Fruit fly (Drosophila melanogaster) whole organism, prepupa: ENCODE data around the gene Ubi-p5E.

Experiments
- CG10631 ChIP-seq: fragments of 200-800 bp; sonication (Bioruptor generic); optimal IDR thresholded peaks from 2 replicates; lab custom pipeline; 2016; ENCODE audit warnings: missing biosample characterization, missing genetic modification characterization
- CG10669 ChIP-seq: fragments of 200-800 bp; sonication (Bioruptor generic); optimal IDR thresholded peaks from 3 replicates; lab custom pipeline; 2018; ENCODE audit warnings: missing biosample characterization, mild to moderate bottlenecking, missing genetic modification characterization, moderate library complexity
- CG11294 ChIP-seq: fragments of 200-800 bp; sonication (Bioruptor generic); IDR thresholded peaks from 2 replicates; pipeline ENCODE4 v1.3.6; 2022; ENCODE audit warnings: missing biosample characterization, missing genetic modification characterization
- CG11762 ChIP-seq: fragments of 200-800 bp; sonication (Bioruptor generic); optimal IDR thresholded peaks from 3 replicates; lab custom pipeline; 2016; ENCODE audit warnings: missing biosample characterization, missing genetic modification characterization; ENCODE audit not compliant: insufficient read depth
- CG11902 ChIP-seq: fragments of 200-800 bp; sonication (Bioruptor generic); optimal IDR thresholded peaks from 3 replicates; lab custom pipeline; 2016; ENCODE audit warnings: missing biosample characterization, missing genetic modification characterization
- CG15336 ChIP-seq: fragments of 200-800 bp; sonication (Bioruptor generic); IDR thresholded peaks from 2 replicates; pipeline ENCODE4 v1.3.6; 2022; ENCODE audit warnings: missing biosample characterization, missing genetic modification characterization
- CG1621 ChIP-seq: fragments of 200-800 bp; sonication (Bioruptor generic); optimal IDR thresholded peaks from 3 replicates; lab custom pipeline; 2018; ENCODE audit warnings: missing biosample characterization, mild to moderate bottlenecking, missing genetic modification characterization
- CG3032 ChIP-seq: fragments of 200-800 bp; optimal IDR thresholded peaks from 2 replicates; lab custom pipeline; 2019; ENCODE audit warnings: missing biosample characterization, mild to moderate bottlenecking, missing genetic modification characterization, moderate library complexity
- CG32006 ChIP-seq: fragments of 200-800 bp; sonication (Bioruptor generic); optimal IDR thresholded peaks from 3 replicates; lab custom pipeline; 2017; ENCODE audit warnings: missing biosample characterization, mild to moderate bottlenecking, missing genetic modification characterization
- CG3919 ChIP-seq: fragments of 200-800 bp; sonication (Bioruptor generic); optimal IDR thresholded peaks from 3 replicates; lab custom pipeline; 2016; ENCODE audit warnings: missing biosample characterization, missing genetic modification characterization
- CG4318 ChIP-seq: fragments of 200-800 bp; sonication (Bioruptor generic); optimal IDR thresholded peaks from 3 replicates; lab custom pipeline; 2017; ENCODE audit warnings: missing biosample characterization, mild to moderate bottlenecking, missing genetic modification characterization
- CG6163 ChIP-seq: fragments of 200-800 bp; sonication (Bioruptor generic); IDR thresholded peaks from 3 replicates; pipeline ENCODE4 v1.3.6; 2022; ENCODE audit warnings: missing biosample characterization, missing genetic modification characterization
- CG6276 ChIP-seq: fragments of 200-800 bp; sonication (Bioruptor generic); optimal IDR thresholded peaks from 2 replicates; lab custom pipeline; 2017; ENCODE audit warnings: missing biosample characterization, mild to moderate bottlenecking, missing genetic modification characterization
- CG6808 ChIP-seq: fragments of 200-800 bp; sonication (Bioruptor generic); optimal IDR thresholded peaks from 3 replicates; lab custom pipeline; 2017; ENCODE audit warnings: missing biosample characterization, missing genetic modification characterization, mild to moderate bottlenecking, moderate library complexity, missing genetic modification reagents
- CG6854 ChIP-seq: fragments of 200-800 bp; sonication (Bioruptor generic); optimal IDR thresholded peaks from 2 replicates; lab custom pipeline; 2017; ENCODE audit warnings: missing biosample characterization, mild to moderate bottlenecking, missing genetic modification characterization
- CG7368 ChIP-seq: fragments of 200-800 bp; sonication (Bioruptor generic); optimal IDR thresholded peaks from 3 replicates; lab custom pipeline; 2016; ENCODE audit warnings: missing biosample characterization, missing genetic modification characterization
- CG8119 ChIP-seq: fragments of 200-800 bp; sonication (Bioruptor generic); IDR thresholded peaks from 3 replicates; pipeline ENCODE4 v1.3.6; 2022; ENCODE audit warnings: missing biosample characterization, missing genetic modification characterization
- CG8632 ChIP-seq: fragments of 200-800 bp; sonication (Bioruptor generic); optimal IDR thresholded peaks from 3 replicates; lab custom pipeline; 2016; ENCODE audit warnings: missing biosample characterization, missing genetic modification characterization
- CG9139 ChIP-seq: fragments of 200-800 bp; sonication (Bioruptor generic); optimal IDR thresholded peaks from 3 replicates; lab custom pipeline; 2017; ENCODE audit warnings: missing biosample characterization, mild to moderate bottlenecking, missing genetic modification characterization
- Eip75B ChIP-seq: fragments of 200-800 bp; sonication (Bioruptor generic); optimal IDR thresholded peaks from 3 replicates; lab custom pipeline; 2016; ENCODE audit warnings: missing biosample characterization, missing genetic modification characterization
- Eip78C ChIP-seq: fragments of 200-800 bp; sonication (Bioruptor generic); peaks from one replicate; lab custom pipeline; 2016; ENCODE audit warnings: missing biosample characterization, missing genetic modification characterization
- Ets21C ChIP-seq: fragments of 200-800 bp; sonication (Bioruptor generic); optimal IDR thresholded peaks from 3 replicates; lab custom pipeline; 2016; ENCODE audit warnings: missing biosample characterization, missing genetic modification characterization
- Ets96B ChIP-seq: fragments of 200-800 bp; optimal IDR thresholded peaks from 2 replicates; lab custom pipeline; 2019; ENCODE audit warnings: missing biosample characterization, mild to moderate bottlenecking, missing genetic modification characterization, moderate library complexity
- Gug ChIP-seq: fragments of 200-800 bp; sonication (Bioruptor generic); IDR thresholded peaks from 2 replicates; pipeline ENCODE4 v1.3.6; 2022; ENCODE audit warnings: missing biosample characterization, missing genetic modification characterization
- Hr38 ChIP-seq: sonication (Bioruptor generic); optimal IDR thresholded peaks from 2 replicates; lab custom pipeline; 2016; ENCODE audit warnings: missing biosample characterization, missing genetic modification characterization
- Hr39 ChIP-seq: fragments of 200-800 bp; sonication (Bioruptor generic); optimal IDR thresholded peaks from 2 replicates; lab custom pipeline; 2016; ENCODE audit warnings: missing biosample characterization, missing genetic modification characterization
- Hr4 ChIP-seq: fragments of 200-800 bp; sonication (Bioruptor generic); optimal IDR thresholded peaks from 3 replicates; lab custom pipeline; 2016; ENCODE audit warnings: missing biosample characterization, missing genetic modification characterization
- Lpt ChIP-seq: fragments of 200-800 bp; sonication (Bioruptor generic); optimal IDR thresholded peaks from 3 replicates; lab custom pipeline; 2016; ENCODE audit warnings: missing biosample characterization, missing genetic modification characterization
- Met ChIP-seq: fragments of 200-800 bp; sonication (Bioruptor generic); optimal IDR thresholded peaks from 3 replicates; lab custom pipeline; 2016; ENCODE audit warnings: missing biosample characterization, missing genetic modification characterization
- OdsH ChIP-seq: fragments of 200-800 bp; sonication (Bioruptor generic); optimal IDR thresholded peaks from 3 replicates; lab custom pipeline; 2016; ENCODE audit warnings: missing biosample characterization, missing genetic modification characterization
- Sox102F ChIP-seq: fragments of 200-800 bp; sonication (Bioruptor generic); optimal IDR thresholded peaks from 2 replicates; lab custom pipeline; 2016; ENCODE audit warnings: missing biosample characterization, mild to moderate bottlenecking, missing genetic modification characterization
- Sox14 ChIP-seq: fragments of 200-800 bp; sonication (Bioruptor generic); optimal IDR thresholded peaks from 3 replicates; lab custom pipeline; 2016; ENCODE audit warnings: missing biosample characterization, missing genetic modification characterization
- Sox15 ChIP-seq: fragments of 200-800 bp; sonication (Bioruptor generic); optimal IDR thresholded peaks from 3 replicates; lab custom pipeline; 2016; ENCODE audit warnings: missing biosample characterization, missing genetic modification characterization
- achi ChIP-seq: fragments of 200-800 bp; sonication (Bioruptor generic); optimal IDR thresholded peaks from 3 replicates; lab custom pipeline; 2016; ENCODE audit warnings: missing biosample characterization, missing genetic modification characterization
- acj6 ChIP-seq: fragments of 200-800 bp; sonication (Bioruptor generic); optimal IDR thresholded peaks from 3 replicates; lab custom pipeline; 2016; ENCODE audit warnings: missing biosample characterization, missing genetic modification characterization
- cyc ChIP-seq: fragments of 200-800 bp; sonication (Bioruptor generic); optimal IDR thresholded peaks from 3 replicates; lab custom pipeline; 2016; ENCODE audit warnings: missing biosample characterization, missing genetic modification characterization
- dac ChIP-seq: fragments of 200-800 bp; sonication (Bioruptor generic); optimal IDR thresholded peaks from 2 replicates; lab custom pipeline; 2017; ENCODE audit warnings: missing biosample characterization, mild to moderate bottlenecking, missing genetic modification characterization
- dsx ChIP-seq: fragments of 200-800 bp; optimal IDR thresholded peaks from 3 replicates; lab custom pipeline; 2019; ENCODE audit warnings: missing biosample characterization, mild to moderate bottlenecking, missing genetic modification characterization, moderate library complexity; ENCODE audit not compliant: poor library complexity, severe bottlenecking
- eg ChIP-seq: fragments of 200-800 bp; sonication (Bioruptor generic); IDR thresholded peaks from 3 replicates; pipeline ENCODE4 v1.3.6; 2022; ENCODE audit warnings: missing biosample characterization, missing genetic modification characterization
- esn ChIP-seq: fragments of 200-800 bp; sonication (Bioruptor generic); optimal IDR thresholded peaks from 2 replicates; lab custom pipeline; 2016; ENCODE audit warnings: missing biosample characterization, mild to moderate bottlenecking, missing genetic modification characterization, moderate library complexity
- fd85E ChIP-seq: fragments of 200-800 bp; sonication (Bioruptor generic); optimal IDR thresholded peaks from 3 replicates; lab custom pipeline; 2016; ENCODE audit warnings: missing biosample characterization, missing genetic modification characterization
- fkh ChIP-seq: fragments of 200-800 bp; sonication (Bioruptor generic); optimal IDR thresholded peaks from 3 replicates; lab custom pipeline; 2017; ENCODE audit warnings: missing biosample characterization, mild to moderate bottlenecking, missing genetic modification characterization, moderate library complexity
- lz ChIP-seq: fragments of 200-800 bp; sonication (Bioruptor generic); optimal IDR thresholded peaks from 3 replicates; lab custom pipeline; 2016; ENCODE audit warnings: missing biosample characterization, missing genetic modification characterization
- net ChIP-seq: fragments of 200-800 bp; sonication (Bioruptor generic); optimal IDR thresholded peaks from 3 replicates; lab custom pipeline; 2016; ENCODE audit warnings: missing biosample characterization, missing genetic modification characterization
- pdm3 ChIP-seq: fragments of 200-800 bp; sonication (Bioruptor generic); optimal IDR thresholded peaks from 3 replicates; lab custom pipeline; 2016; ENCODE audit warnings: missing biosample characterization, missing genetic modification characterization
- salr ChIP-seq, 2 experiments: fragments of 200-800 bp; sonication (Bioruptor generic); optimal IDR thresholded peaks; 3 replicates each; lab custom pipeline; 2016 to 2018; ENCODE audit warnings: missing biosample characterization in 2 of 2, missing genetic modification characterization in 2 of 2, mild to moderate bottlenecking in 1 of 2
- ss ChIP-seq, 2 experiments: fragments of 200-800 bp; sonication (Bioruptor generic); optimal IDR thresholded peaks; 2 replicates in 1 of 2; 3 replicates in 1 of 2; lab custom pipeline; 2017 to 2018; ENCODE audit warnings: mild to moderate bottlenecking in 2 of 2, missing biosample characterization in 2 of 2, missing genetic modification characterization in 2 of 2, moderate library complexity in 1 of 2
- svp ChIP-seq: fragments of 200-800 bp; sonication (Bioruptor generic); peaks from one replicate; lab custom pipeline; 2016; ENCODE audit warnings: missing biosample characterization, missing genetic modification characterization
- topi ChIP-seq: fragments of 200-800 bp; sonication (Bioruptor generic); optimal IDR thresholded peaks from 3 replicates; lab custom pipeline; 2016; ENCODE audit warnings: missing biosample characterization, missing genetic modification characterization

Ubi-p5E gene

dm6 chrX:6278879-6279628 lies 393 bp downstream of the Ubi-p5E start (continued):
- TF ChIP-seq CG32006: no peak
- TF ChIP-seq Ets21C (GFP tag; lab: Kevin White, UChicago): no peak
- peak; percentile 45 for TF ChIP-seq esn (GFP tag; lab: Kevin White, UChicago)
- no peak for TF ChIP-seq Sox102F
- peak; percentile 7 for TF ChIP-seq net (GFP tag; lab: Kevin White, UChicago)
- TF ChIP-seq fkh (GFP tag; lab: Kevin White, UChicago): no peak
- no peak for TF ChIP-seq CG11294
- TF ChIP-seq CG10669: no peak

dm6 chrX:6276590-6276989 lies 2.9 kb downstream of the Ubi-p5E start, which contains the start of gene CG3566:
Gene CG3566 (minus strand): TSS chrX:6276724.
- TF ChIP-seq pdm3 (GFP tag; lab: Kevin White, UChicago): no peak
- no peak for TF ChIP-seq fd85E (GFP tag; lab: Kevin White, UChicago)
- TF ChIP-seq dsx (GFP tag; lab: Kevin White, UChicago): peak; percentile 0
- TF ChIP-seq CG3919 (GFP tag; lab: Kevin White, UChicago): no peak
- no peak for TF ChIP-seq Ets96B (tag; lab: Kevin White, UChicago)
- TF ChIP-seq CG4318 (GFP tag; lab: Kevin White, UChicago): no peak
- no peak for TF ChIP-seq acj6
- no peak for TF ChIP-seq Lpt (GFP tag; lab: Kevin White, UChicago)
- TF ChIP-seq CG11902: no peak
- TF ChIP-seq net (GFP tag; lab: Kevin White, UChicago): no peak
- no peak for TF ChIP-seq OdsH (GFP tag; lab: Kevin White, UChicago)
- TF ChIP-seq CG3032 (tag; lab: Kevin White, UChicago): no peak
- TF ChIP-seq CG10631 (GFP tag; lab: Kevin White, UChicago): no peak
- no peak for TF ChIP-seq CG8119 (GFP tag; lab: Robert Waterston, UW)
- no peak for TF ChIP-seq eg (GFP tag; lab: Robert Waterston, UW)
- no peak for TF ChIP-seq topi (GFP tag; lab: Kevin White, UChicago)
- no peak for TF ChIP-seq lz
- TF ChIP-seq CG8632: no peak
- TF ChIP-seq CG11762 (GFP tag; lab: Kevin White, UChicago): no peak
- TF ChIP-seq CG6808 (GFP tag; lab: Kevin White, UChicago): no peak
- TF ChIP-seq CG9139 (GFP tag; lab: Kevin White, UChicago): no peak
- TF ChIP-seq Hr4 (GFP tag; lab: Kevin White, UChicago): no peak
- TF ChIP-seq svp (GFP tag; lab: Kevin White, UChicago): peak; percentile 52
- no peak for TF ChIP-seq achi
- TF ChIP-seq CG1621 (tag; lab: Kevin White, UChicago): peak; percentile 12
- no peak for TF ChIP-seq dac (GFP tag; lab: Kevin White, UChicago)
- 0 out of 2 replicates have a peak, but pooled peaks have one; percentile 27 for TF ChIP-seq CG15336 (GFP tag; lab: Robert Waterston, UW)
- TF ChIP-seq esn (GFP tag; lab: Kevin White, UChicago): peak; percentile 21
- no peak for TF ChIP-seq fkh (GFP tag; lab: Kevin White, UChicago)
- no peak for TF ChIP-seq CG6163 (GFP tag; lab: Robert Waterston, UW)
- no peak for TF ChIP-seq CG6276 (GFP tag; lab: Kevin White, UChicago)
- TF ChIP-seq CG11294: no peak
- peak; percentile 63 for TF ChIP-seq Eip78C (GFP tag; lab: Kevin White, UChicago)
- no peak for TF ChIP-seq Hr39 (GFP tag; lab: Kevin White, UChicago)
- no peak for TF ChIP-seq salr (GFP tag; optimal IDR thresholded peaks at IDR 0.05; lab: Kevin White, UChicago)
- no peak for TF ChIP-seq Sox102F
- TF ChIP-seq Ets21C (GFP tag; lab: Kevin White, UChicago): no peak
- TF ChIP-seq cyc: no peak
- no peak for TF ChIP-seq Met (GFP tag; lab: Kevin White, UChicago)
- TF ChIP-seq Gug: no peak
- no peak for TF ChIP-seq ss (GFP tag; optimal IDR thresholded peaks at IDR 0.05; lab: Kevin White, UChicago)
- no peak for TF ChIP-seq Eip75B (GFP tag; lab: Kevin White, UChicago)
- TF ChIP-seq Sox14 (GFP tag; lab: Kevin White, UChicago): peak; percentile 12
- TF ChIP-seq CG6854 (GFP tag; lab: Kevin White, UChicago): no peak
- TF ChIP-seq Hr38 (GFP tag; lab: Kevin White, UChicago): no peak
- TF ChIP-seq Sox15: no peak
- TF ChIP-seq CG7368 (GFP tag; lab: Kevin White, UChicago): no peak
